Worm (Caenorhabditis elegans) whole organism, young adult: ENCODE results near the gene ZK596.3.
A peak's percentile ranks its signal among the peaks of the same experiment; 100 is the strongest.

Source experiments
- B0035.1 ChIP-seq: sonication (generic microtip); optimal IDR thresholded peaks from 2 replicates; lab custom pipeline; 2016; ENCODE audit warnings: missing genetic modification characterization, mild to moderate bottlenecking, missing compliant biosample characterization, missing genotype, missing genetic modification reagents
- C06A6.2 ChIP-seq: fragments of 200-800 bp; sonication (Bioruptor generic); conservative IDR thresholded peaks from 2 replicates; pipeline ENCODE4 v1.3.6; 2022; ENCODE audit warnings: missing genetic modification characterization, missing compliant biosample characterization
- C17E4.6 ChIP-seq: fragments of 200-800 bp; sonication (Bioruptor generic); IDR thresholded peaks from 2 replicates; pipeline ENCODE4 v1.3.6; 2022; ENCODE audit warnings: missing genetic modification reagents, missing genetic modification characterization, missing compliant biosample characterization
- F10E7.11 ChIP-seq: sonication (generic microtip); optimal IDR thresholded peaks from 2 replicates; lab custom pipeline; 2017; ENCODE audit warnings: mild to moderate bottlenecking, missing genetic modification characterization, moderate library complexity, missing compliant biosample characterization
- F33H1.4 ChIP-seq: fragments of 200-800 bp; sonication (Bioruptor generic); IDR thresholded peaks from 2 replicates; pipeline ENCODE4 v1.3.6; 2022; ENCODE audit warnings: missing genetic modification reagents, missing genetic modification characterization, missing compliant biosample characterization
- F37B4.10 ChIP-seq: fragments of 200-800 bp; sonication (Bioruptor generic); IDR thresholded peaks from 2 replicates; pipeline ENCODE4 v1.3.6; 2022; ENCODE audit warnings: missing genetic modification characterization, missing compliant biosample characterization
- K12H6.12 ChIP-seq: fragments of 200-800 bp; sonication (Bioruptor generic); optimal IDR thresholded peaks from 2 replicates; lab custom pipeline; 2018; ENCODE audit warnings: mild to moderate bottlenecking, missing genetic modification characterization, missing compliant biosample characterization
- T26A5.8 ChIP-seq: sonication (generic microtip); optimal IDR thresholded peaks from 2 replicates; lab custom pipeline; 2016; ENCODE audit warnings: missing genetic modification characterization, missing compliant biosample characterization
- Y53G8AR.9 ChIP-seq: fragments of 200-800 bp; sonication (Bioruptor generic); conservative IDR thresholded peaks from 2 replicates; pipeline ENCODE4 v1.3.6; 2022; ENCODE audit warnings: missing genetic modification reagents, missing genetic modification characterization, missing compliant biosample characterization
- Y67H2A.10 ChIP-seq: fragments of 200-800 bp; sonication (Bioruptor generic); conservative IDR thresholded peaks from 2 replicates; pipeline ENCODE4 v1.3.6; 2022; ENCODE audit warnings: missing genetic modification reagents, missing genetic modification characterization, missing compliant biosample characterization
- Y79H2A.3 ChIP-seq: fragments of 200-800 bp; sonication (Bioruptor generic); conservative IDR thresholded peaks from 2 replicates; pipeline ENCODE4 v1.3.6; 2022; ENCODE audit warnings: missing genetic modification reagents, missing genetic modification characterization, missing compliant biosample characterization
- Y95B8A.8 ChIP-seq: fragments of 200-800 bp; sonication (Bioruptor generic); IDR thresholded peaks from 2 replicates; pipeline ENCODE4 v1.3.6; 2022; ENCODE audit warnings: missing genetic modification reagents, missing genetic modification characterization, missing compliant biosample characterization
- ama-1 ChIP-seq, 3 experiments: fragments of 150-350 bp in 1 of 3; sonication (generic microtip) in 2 of 3; optimal IDR thresholded peaks; 2 replicates each; lab custom pipeline; 2014 to 2018; ENCODE audit warnings: missing biosample characterization in 2 of 3, missing genetic modification characterization in 2 of 3, missing genetic modification reagents in 2 of 3
- athp-1 ChIP-seq: sonication (generic microtip); optimal IDR thresholded peaks from 2 replicates; lab custom pipeline; 2017; ENCODE audit warnings: mild to moderate bottlenecking, missing genetic modification characterization, missing compliant biosample characterization
- attf-6 ChIP-seq: fragments of 200-800 bp; sonication (Bioruptor generic); IDR thresholded peaks from 2 replicates; pipeline ENCODE4 v1.3.6; 2022; ENCODE audit warnings: missing genetic modification reagents, missing genetic modification characterization, missing compliant biosample characterization
- cebp-1 ChIP-seq, 2 experiments: fragments of 200-800 bp in 1 of 2; sonication (Bioruptor generic) in 1 of 2; sonication (generic microtip) in 1 of 2; IDR thresholded peaks in 1 of 2; optimal IDR thresholded peaks in 1 of 2; 2 replicates each; pipeline versions ENCODE4 v1.3.6 to Lab custom; 2017 to 2022; ENCODE audit warnings: missing compliant biosample characterization in 2 of 2, missing genetic modification characterization in 2 of 2, mild to moderate bottlenecking in 1 of 2, missing genetic modification reagents in 1 of 2, moderate library complexity in 1 of 2
- ceh-40 ChIP-seq: fragments of 200-800 bp; sonication (Bioruptor generic); IDR thresholded peaks from 2 replicates; pipeline ENCODE4 v1.3.6; 2022; ENCODE audit warnings: missing genetic modification characterization, missing compliant biosample characterization
- ceh-91 ChIP-seq: fragments of 200-800 bp; sonication (Bioruptor generic); IDR thresholded peaks from 2 replicates; pipeline ENCODE4 v1.3.6; 2022; ENCODE audit warnings: missing genetic modification reagents, missing genetic modification characterization, missing compliant biosample characterization
- chd-7 ChIP-seq: sonication (generic microtip); optimal IDR thresholded peaks from 2 replicates; lab custom pipeline; 2016; ENCODE audit warnings: mild to moderate bottlenecking, missing genetic modification characterization, moderate library complexity, missing compliant biosample characterization
- die-1 ChIP-seq: sonication (generic microtip); optimal IDR thresholded peaks from 2 replicates; lab custom pipeline; 2016; ENCODE audit warnings: missing genotype, mild to moderate bottlenecking, missing genetic modification characterization, missing compliant biosample characterization
- dpff-1 ChIP-seq: sonication (generic microtip); optimal IDR thresholded peaks from 2 replicates; lab custom pipeline; 2017; ENCODE audit warnings: mild to moderate bottlenecking, missing genetic modification characterization, missing compliant biosample characterization
- efl-1 ChIP-seq: fragments of 150-350 bp; optimal IDR thresholded peaks from 2 replicates; lab custom pipeline; 2014; ENCODE audit warnings: missing biosample characterization, missing genetic modification reagents, missing genetic modification characterization
- egrh-3 ChIP-seq: fragments of 200-800 bp; sonication (Bioruptor generic); IDR thresholded peaks from 2 replicates; pipeline ENCODE4 v1.3.6; 2022; ENCODE audit warnings: missing genetic modification reagents, missing genetic modification characterization, missing compliant biosample characterization
- ekl-4 ChIP-seq: fragments of 200-800 bp; sonication (Bioruptor generic); IDR thresholded peaks from 2 replicates; pipeline ENCODE4 v1.3.6; 2022; ENCODE audit warnings: missing genetic modification reagents, missing genetic modification characterization, missing compliant biosample characterization
- hlh-26 ChIP-seq: fragments of 200-800 bp; sonication (Bioruptor generic); conservative IDR thresholded peaks from 2 replicates; pipeline ENCODE4 v1.3.6; 2022; ENCODE audit warnings: missing genetic modification reagents, missing genetic modification characterization, missing compliant biosample characterization
- hmg-1.2 ChIP-seq: fragments of 200-800 bp; sonication (Bioruptor generic); IDR thresholded peaks from 2 replicates; pipeline ENCODE4 v1.3.6; 2022; ENCODE audit warnings: missing genetic modification reagents, missing genetic modification characterization, missing compliant biosample characterization
- lag-1 ChIP-seq: fragments of 200-800 bp; sonication (Bioruptor generic); IDR thresholded peaks from 2 replicates; pipeline ENCODE4 v1.3.6; 2022; ENCODE audit warnings: missing genetic modification reagents, missing genetic modification characterization, missing compliant biosample characterization
- let-607 ChIP-seq, 2 experiments: fragments of 200-800 bp in 1 of 2; sonication (Bioruptor generic) in 1 of 2; sonication (generic microtip) in 1 of 2; optimal IDR thresholded peaks; 2 replicates each; lab custom pipeline; 2016 to 2018; ENCODE audit warnings: mild to moderate bottlenecking in 2 of 2, missing compliant biosample characterization in 2 of 2, missing genetic modification characterization in 2 of 2, moderate library complexity in 2 of 2, missing genotype in 1 of 2
- lin-35 ChIP-seq, 3 experiments: fragments of 150-350 bp in 2 of 3; sonication (generic microtip) in 1 of 3; optimal IDR thresholded peaks; 2 replicates each; lab custom pipeline; 2014 to 2018; ENCODE audit warnings: missing biosample characterization in 3 of 3, missing genetic modification characterization in 3 of 3, missing genetic modification reagents in 3 of 3
- nfyb-1 ChIP-seq: fragments of 200-800 bp; sonication (Bioruptor generic); IDR thresholded peaks from 2 replicates; pipeline ENCODE4 v1.3.6; 2022; ENCODE audit warnings: missing genetic modification reagents, missing genetic modification characterization, missing compliant biosample characterization
- nhr-90 ChIP-seq: sonication (generic microtip); optimal IDR thresholded peaks from 2 replicates; lab custom pipeline; 2016; ENCODE audit warnings: missing genotype, mild to moderate bottlenecking, missing genetic modification characterization, missing compliant biosample characterization
- pbrm-1 ChIP-seq: fragments of 200-800 bp; sonication (Bioruptor generic); IDR thresholded peaks from 2 replicates; pipeline ENCODE4 v1.3.6; 2022; ENCODE audit warnings: missing genetic modification reagents, missing genetic modification characterization, missing compliant biosample characterization
- pha-4 ChIP-seq: fragments of 150-350 bp; sonication (generic microtip); optimal IDR thresholded peaks from 2 replicates; lab custom pipeline; 2014; ENCODE audit warnings: missing biosample characterization, missing genetic modification reagents, missing genetic modification characterization
- rcor-1 ChIP-seq: fragments of 200-800 bp; sonication (Bioruptor generic); IDR thresholded peaks from 2 replicates; pipeline ENCODE4 v1.3.6; 2022; ENCODE audit warnings: missing genetic modification reagents, missing genetic modification characterization, missing compliant biosample characterization
- snpc-1.1 ChIP-seq: sonication (generic microtip); optimal IDR thresholded peaks from 2 replicates; lab custom pipeline; 2017; ENCODE audit warnings: missing genetic modification characterization, mild to moderate bottlenecking, missing compliant biosample characterization, antibody characterized with exemption, moderate library complexity, missing genotype, missing genetic modification reagents; ENCODE audit not compliant: insufficient read depth
- snpc-1.3 ChIP-seq: sonication (generic microtip); optimal IDR thresholded peaks from 2 replicates; lab custom pipeline; 2017; ENCODE audit warnings: missing genetic modification characterization, mild to moderate bottlenecking, missing compliant biosample characterization, antibody characterized with exemption, moderate library complexity, missing genotype, missing genetic modification reagents; ENCODE audit not compliant: insufficient read depth
- tbp1 ChIP-seq: fragments of 200-800 bp; sonication (Bioruptor generic); optimal IDR thresholded peaks from 2 replicates; lab custom pipeline; 2018; ENCODE audit warnings: mild to moderate bottlenecking, missing genetic modification characterization, missing compliant biosample characterization
- unc-62 ChIP-seq: fragments of 150-350 bp; optimal IDR thresholded peaks from 2 replicates; lab custom pipeline; 2014; ENCODE audit warnings: missing biosample characterization, missing genetic modification reagents, missing genetic modification characterization
- ztf-25 ChIP-seq: fragments of 200-800 bp; sonication (Bioruptor generic); IDR thresholded peaks from 2 replicates; pipeline ENCODE4 v1.3.6; 2022; ENCODE audit warnings: missing genetic modification reagents, missing genetic modification characterization, missing compliant biosample characterization
- ztf-26 ChIP-seq: sonication (generic microtip); optimal IDR thresholded peaks from 2 replicates; lab custom pipeline; 2017; ENCODE audit warnings: missing genetic modification characterization, missing compliant biosample characterization

Gene ZK596.3

ce11 chrIV:10935336-10935735 is 31.2 kb upstream of the ZK596.3 start (continued):
- no peak for TF ChIP-seq efl-1
- TF ChIP-seq nhr-90 (tag; lab: Kevin White, UChicago): no peak
- TF ChIP-seq ztf-26: peak; percentile 31
- TF ChIP-seq C06A6.2 (GFP tag; lab: Robert Waterston, UW): peak; percentile 66; the same call in 1 of the 2 replicates
- no peak for TF ChIP-seq athp-1 (tag; lab: Kevin White, UChicago)
- TF ChIP-seq chd-7 (tag; lab: Kevin White, UChicago): peak; percentile 85
- peak; percentile 85 for TF ChIP-seq nfyb-1 (GFP tag; lab: Robert Waterston, UW)
- peak in 1 of 2 experiments; percentile 14 for TF ChIP-seq let-607 (tag; optimal IDR thresholded peaks at IDR 0.05; lab: Kevin White, UChicago)
- TF ChIP-seq Y67H2A.10 (GFP tag; lab: Robert Waterston, UW): peak; percentile 70; the same call in 1 of the 2 replicates
- TF ChIP-seq Y53G8AR.9 (GFP tag; lab: Robert Waterston, UW): peak; percentile 47; the same call in 1 of the 2 replicates
- peak; percentile 85 for TF ChIP-seq ekl-4 (GFP tag; lab: Robert Waterston, UW)
- peak; percentile 45 for TF ChIP-seq cebp-1 (GFP tag; IDR thresholded peaks at IDR 0.05; lab: Robert Waterston, UW)
- peak; percentile 85 for TF ChIP-seq cebp-1 (tag; optimal IDR thresholded peaks at IDR 0.05; lab: Kevin White, UChicago)
- TF ChIP-seq egrh-3 (GFP tag; lab: Robert Waterston, UW): peak; percentile 29; the same call in 1 of the 2 replicates
- TF ChIP-seq die-1 (tag; lab: Kevin White, UChicago): peak; percentile 46
- no peak for TF ChIP-seq lag-1 (GFP tag; lab: Robert Waterston, UW)
- peak; percentile 73 for TF ChIP-seq unc-62 (GFP tag; lab: Kevin White, UChicago)
- no peak for TF ChIP-seq Y79H2A.3 (GFP tag; lab: Robert Waterston, UW)
- TF ChIP-seq ceh-40 (GFP tag; lab: Robert Waterston, UW): 0 out of 2 replicates have a peak, but pooled peaks have one; percentile 27
- TF ChIP-seq, all 124 proteins: peak for 45

DNA sequence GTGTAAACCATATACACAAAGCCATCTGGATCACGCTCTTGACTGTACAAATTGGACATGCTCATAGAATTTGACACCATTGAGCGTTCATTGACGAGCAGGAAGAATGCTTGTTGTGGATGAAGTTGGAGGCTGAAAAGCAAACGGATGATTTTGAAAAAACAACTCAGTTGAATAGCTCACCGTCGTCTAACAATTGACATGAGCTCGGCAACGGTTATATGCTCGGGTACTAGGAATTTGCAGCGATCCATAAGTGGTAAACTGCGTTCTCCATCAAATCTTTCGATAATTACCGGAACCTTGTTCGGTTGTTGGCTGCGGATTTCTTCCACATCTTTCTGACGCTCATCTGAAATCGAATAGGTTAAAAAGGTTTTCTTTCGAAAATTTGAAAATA is 30.6 kb upstream of the ZK596.3 start:
- TF ChIP-seq F33H1.4 (GFP tag; lab: Robert Waterston, UW): no peak
- TF ChIP-seq C17E4.6 (GFP tag; lab: Robert Waterston, UW): 0 out of 2 replicates have a peak, but pooled peaks have one; percentile 7
- 0 out of 2 replicates have a peak, but pooled peaks have one; percentile 5 for TF ChIP-seq pbrm-1 (GFP tag; lab: Robert Waterston, UW)
- no peak for TF ChIP-seq pha-4
- TF ChIP-seq cebp-1 (GFP tag; IDR thresholded peaks at IDR 0.05; lab: Robert Waterston, UW): no peak
- no peak for TF ChIP-seq cebp-1 (tag; optimal IDR thresholded peaks at IDR 0.05; lab: Kevin White, UChicago)
- peak; percentile 56 for TF ChIP-seq ama-1 (optimal IDR thresholded peaks at IDR 0.05; lab: Kevin White, UChicago)
- no peak for TF ChIP-seq ama-1 (GFP tag; optimal IDR thresholded peaks at IDR 0.05; lab: Kevin White, UChicago)
- 0 out of 2 replicates have a peak, but pooled peaks have one; percentile 9 for TF ChIP-seq Y95B8A.8 (GFP tag; lab: Robert Waterston, UW)

DNA sequence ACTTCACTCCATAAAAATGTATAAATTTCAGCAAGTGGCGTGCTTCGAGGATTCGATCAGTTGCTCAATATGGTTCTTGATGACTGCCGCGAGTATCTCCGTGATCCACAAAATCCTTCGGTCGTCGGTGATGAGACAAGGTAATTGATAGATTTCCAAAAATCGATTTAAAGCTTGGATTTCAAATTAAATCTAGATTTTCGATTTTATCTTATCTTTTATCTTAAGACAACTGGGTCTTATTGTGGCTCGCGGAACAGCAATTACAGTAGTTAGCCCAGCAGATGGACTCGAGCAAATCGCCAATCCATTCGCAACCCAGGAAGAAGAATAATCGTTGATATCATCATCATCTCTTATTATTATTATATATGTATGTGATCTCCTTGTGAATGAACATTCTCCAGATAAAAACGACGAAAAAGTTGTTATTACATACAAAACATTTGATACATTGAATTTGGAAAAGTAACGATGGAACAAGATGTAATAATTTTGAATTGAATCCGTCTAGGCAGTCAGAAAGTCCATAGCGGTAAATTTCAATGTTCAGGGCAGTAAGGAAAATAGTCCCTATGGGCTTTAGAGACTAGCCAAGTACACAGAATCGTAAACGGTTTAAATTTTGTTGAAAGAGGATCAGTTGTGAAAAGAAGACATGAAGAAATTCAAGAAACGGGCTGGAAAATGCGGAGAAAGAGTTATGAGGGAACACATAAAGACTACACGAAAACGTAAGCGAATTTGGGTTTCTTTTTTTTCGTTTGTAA is 29.8 kb upstream of the ZK596.3 start:
- TF ChIP-seq snpc-1.3 (tag; lab: Kevin White, UChicago) (no peak), F10E7.11 (peak; percentile 32), lin-35 (GFP tag; optimal IDR thresholded peaks at IDR 0.05; lab: Kevin White, UChicago) (peak in 1 of 3 experiments; percentile 39), T26A5.8 (no peak), hlh-26 (GFP tag; lab: Robert Waterston, UW) (no peak), tbp1 (GFP tag; lab: Kevin White, UChicago) (no peak), snpc-1.1 (no peak), ama-1 (optimal IDR thresholded peaks at IDR 0.05; lab: Kevin White, UChicago) (peak; percentile 59), ama-1 (GFP tag; optimal IDR thresholded peaks at IDR 0.05; lab: Kevin White, UChicago) (peak; percentile 18 to 75), ztf-25 (no peak), K12H6.12 (peak; percentile 61), ceh-91 (GFP tag; lab: Robert Waterston, UW) (no peak), rcor-1 (0 out of 2 replicates have a peak, but pooled peaks have one; percentile 25), Y95B8A.8 (GFP tag; lab: Robert Waterston, UW) (peak; percentile 67), B0035.1 (tag; lab: Kevin White, UChicago) (peak; percentile 33), hmg-1.2 (GFP tag; lab: Robert Waterston, UW) (peak; percentile 22; the same call in 1 of the 2 replicates), C17E4.6 (GFP tag; lab: Robert Waterston, UW) (0 out of 2 replicates have a peak, but pooled peaks have one; percentile 17), attf-6 (GFP tag; lab: Robert Waterston, UW) (no peak), pbrm-1 (GFP tag; lab: Robert Waterston, UW) (peak; percentile 58; the same call in 1 of the 2 replicates), F37B4.10 (GFP tag; lab: Robert Waterston, UW) (no peak), dpff-1 (tag; lab: Kevin White, UChicago) (peak; percentile 69)
